Worm (Caenorhabditis elegans) whole organism, late embryonic: ENCODE data around the gene gar-2.

Experiments used
- ama-1 ChIP-seq: fragments of 150-350 bp; optimal IDR thresholded peaks from 2 replicates; lab custom pipeline; 2014
- ceh-6 ChIP-seq: fragments of 200-800 bp; sonication (Bioruptor generic); optimal IDR thresholded peaks from 2 replicates; lab custom pipeline; 2018; ENCODE audit warnings: mild to moderate bottlenecking, missing genetic modification characterization, missing compliant biosample characterization
- che-1 ChIP-seq: sonication (generic microtip); optimal IDR thresholded peaks from 2 replicates; lab custom pipeline; 2016; ENCODE audit warnings: mild to moderate bottlenecking, missing genetic modification characterization, missing compliant biosample characterization
- elt-2 ChIP-seq: sonication (generic microtip); optimal IDR thresholded peaks from 2 replicates; lab custom pipeline; 2016; ENCODE audit warnings: missing genetic modification reagents, missing genetic modification characterization, missing compliant biosample characterization
- ets-4 ChIP-seq: sonication (generic microtip); optimal IDR thresholded peaks from 2 replicates; lab custom pipeline; 2016; ENCODE audit warnings: missing genetic modification characterization, missing compliant biosample characterization
- fkh-10 ChIP-seq: fragments of 150-350 bp; optimal IDR thresholded peaks from 2 replicates; lab custom pipeline; 2014; ENCODE audit warnings: missing biosample characterization, missing genetic modification reagents, missing genetic modification characterization
- lim-6 ChIP-seq: sonication (generic microtip); optimal IDR thresholded peaks from 2 replicates; lab custom pipeline; 2016; ENCODE audit warnings: missing genetic modification characterization, missing compliant biosample characterization
- mec-3 ChIP-seq: sonication (generic microtip); optimal IDR thresholded peaks from 2 replicates; lab custom pipeline; 2016; ENCODE audit warnings: borderline replicate concordance, missing genetic modification characterization, missing compliant biosample characterization
- tbx-2 ChIP-seq: sonication (generic microtip); optimal IDR thresholded peaks from 2 replicates; lab custom pipeline; 2016; ENCODE audit warnings: missing genetic modification characterization, missing compliant biosample characterization
- tbx-7 ChIP-seq: sonication (generic microtip); optimal IDR thresholded peaks from 2 replicates; lab custom pipeline; 2016; ENCODE audit warnings: missing genotype, missing genetic modification characterization, missing compliant biosample characterization

DNA sequence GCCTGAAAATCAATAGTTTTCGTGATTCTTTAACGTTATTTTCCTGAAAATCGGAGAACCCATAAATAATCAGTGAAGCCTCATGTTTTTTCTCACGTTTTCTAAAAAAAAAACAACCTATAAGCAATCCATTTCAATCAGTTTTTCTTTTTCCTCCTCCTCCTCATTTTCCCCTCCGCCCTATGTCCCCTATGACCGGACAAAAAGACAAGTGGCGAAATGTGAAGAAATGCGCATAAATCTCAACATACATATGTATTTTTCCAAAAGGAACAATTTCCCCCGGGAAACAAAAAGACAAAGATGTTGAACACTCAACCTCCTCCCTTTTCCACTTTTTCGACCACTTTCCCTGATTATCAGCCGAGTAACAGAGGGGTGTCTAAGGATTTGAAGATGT is 6.3 kb downstream of the gar-2 start:
- TF ChIP-seq fkh-10 (GFP tag; lab: Kevin White, UChicago), result no peak
- no peak for TF ChIP-seq ama-1 (lab: Kevin White, UChicago)
- no peak for TF ChIP-seq lim-6 (tag; lab: Kevin White, UChicago)
- TF ChIP-seq ceh-6, result no peak
- no peak for TF ChIP-seq tbx-7 (tag; lab: Kevin White, UChicago)
- no peak for TF ChIP-seq mec-3 (tag; lab: Kevin White, UChicago)
- no peak for TF ChIP-seq elt-2
- no peak for TF ChIP-seq che-1
- no peak for TF ChIP-seq tbx-2 (tag; lab: Kevin White, UChicago)
- TF ChIP-seq ets-4 (tag; lab: Kevin White, UChicago), result no peak
